Fruit fly (Drosophila melanogaster): ENCODE data around the gene CG6118.

DNA sequence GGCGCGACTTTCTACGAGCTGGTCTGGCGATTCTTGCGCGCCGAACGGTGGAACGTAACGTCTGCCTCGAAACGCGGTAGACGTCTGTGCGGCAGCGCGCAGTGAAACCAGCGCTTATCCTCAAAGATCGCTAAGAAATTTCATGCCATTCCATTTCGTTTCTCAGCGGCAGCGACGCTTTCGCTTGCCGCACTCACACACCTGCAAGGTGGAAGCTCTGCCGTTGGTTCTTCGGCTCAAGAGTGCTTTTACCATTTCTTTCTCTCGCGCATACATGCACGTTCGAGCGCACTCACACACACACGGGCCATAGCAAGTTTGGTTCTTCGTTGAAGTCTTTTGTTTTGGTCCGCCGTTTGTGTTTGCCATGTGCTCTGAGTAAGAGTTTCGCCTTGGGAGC, at the start of gene CG6118:
- TF ChIP-seq psq (optimal IDR thresholded peaks at IDR 0.05) (no peak), h (optimal IDR thresholded peaks at IDR 0.05) (no peak), Myc (optimal IDR thresholded peaks at IDR 0.05) (no peak), Sin3A (optimal IDR thresholded peaks at IDR 0.05) (no peak), ttk (optimal IDR thresholded peaks at IDR 0.05) (no peak), insv (optimal IDR thresholded peaks at IDR 0.05) (no peak)

All from Kc167 (cell line).